Worm (Caenorhabditis elegans) whole organism, young adult: Measurements from ENCODE around the gene sru-4.

Experiments used
- B0019.2 ChIP-seq: fragments of 200-800 bp; sonication (Bioruptor generic); conservative IDR thresholded peaks from 2 replicates; pipeline ENCODE4 v1.3.6; 2022; ENCODE audit warnings: missing genetic modification reagents, missing genetic modification characterization, missing compliant biosample characterization
- B0336.3 ChIP-seq: fragments of 200-800 bp; sonication (Bioruptor generic); IDR thresholded peaks from 2 replicates; pipeline ENCODE4 v1.3.6; 2022; ENCODE audit warnings: missing genetic modification characterization, missing compliant biosample characterization
- D2030.7 ChIP-seq: fragments of 200-800 bp; sonication (Bioruptor generic); IDR thresholded peaks from 2 replicates; pipeline ENCODE4 v1.3.6; 2022; ENCODE audit warnings: missing genetic modification reagents, missing genetic modification characterization, missing compliant biosample characterization
- F22D6.2 ChIP-seq: sonication (generic microtip); optimal IDR thresholded peaks from 2 replicates; lab custom pipeline; 2016; ENCODE audit warnings: mild to moderate bottlenecking, missing genetic modification characterization, missing compliant biosample characterization
- F37B4.10 ChIP-seq: fragments of 200-800 bp; sonication (Bioruptor generic); IDR thresholded peaks from 2 replicates; pipeline ENCODE4 v1.3.6; 2022; ENCODE audit warnings: missing genetic modification characterization, missing compliant biosample characterization
- F55B11.4 ChIP-seq: sonication (generic microtip); optimal IDR thresholded peaks from 2 replicates; lab custom pipeline; 2016; ENCODE audit warnings: missing compliant biosample characterization, missing genetic modification characterization, borderline replicate concordance; ENCODE audit not compliant: insufficient read depth
- K12H6.12 ChIP-seq: fragments of 200-800 bp; sonication (Bioruptor generic); optimal IDR thresholded peaks from 2 replicates; lab custom pipeline; 2018; ENCODE audit warnings: mild to moderate bottlenecking, missing genetic modification characterization, missing compliant biosample characterization
- ama-1 ChIP-seq, 3 experiments: fragments of 150-350 bp in 1 of 3; sonication (generic microtip) in 2 of 3; optimal IDR thresholded peaks; 2 replicates each; lab custom pipeline; 2014 to 2018; ENCODE audit warnings: missing biosample characterization in 2 of 3, missing genetic modification characterization in 2 of 3, missing genetic modification reagents in 2 of 3
- aptf-2 ChIP-seq: fragments of 200-800 bp; sonication (Bioruptor generic); conservative IDR thresholded peaks from 2 replicates; pipeline ENCODE4 v1.3.6; 2022; ENCODE audit warnings: missing genetic modification reagents, missing genetic modification characterization, missing compliant biosample characterization
- attf-5 ChIP-seq: fragments of 200-800 bp; sonication (Bioruptor generic); optimal IDR thresholded peaks from 2 replicates; lab custom pipeline; 2018; ENCODE audit warnings: mild to moderate bottlenecking, missing genetic modification characterization, missing compliant biosample characterization
- attf-6 ChIP-seq: fragments of 200-800 bp; sonication (Bioruptor generic); IDR thresholded peaks from 2 replicates; pipeline ENCODE4 v1.3.6; 2022; ENCODE audit warnings: missing genetic modification reagents, missing genetic modification characterization, missing compliant biosample characterization
- bed-2 ChIP-seq: fragments of 200-800 bp; sonication (Bioruptor generic); IDR thresholded peaks from 2 replicates; pipeline ENCODE4 v1.3.6; 2022; ENCODE audit warnings: missing genetic modification reagents, missing genetic modification characterization, missing compliant biosample characterization
- ceh-100 ChIP-seq: fragments of 200-800 bp; sonication (Bioruptor generic); IDR thresholded peaks from 2 replicates; pipeline ENCODE4 v1.3.6; 2022; ENCODE audit warnings: missing genetic modification reagents, missing genetic modification characterization, missing compliant biosample characterization
- ceh-27 ChIP-seq: fragments of 200-800 bp; sonication (Bioruptor generic); optimal IDR thresholded peaks from 2 replicates; lab custom pipeline; 2018; ENCODE audit warnings: mild to moderate bottlenecking, missing genetic modification characterization, moderate library complexity, missing compliant biosample characterization
- ceh-91 ChIP-seq: fragments of 200-800 bp; sonication (Bioruptor generic); IDR thresholded peaks from 2 replicates; pipeline ENCODE4 v1.3.6; 2022; ENCODE audit warnings: missing genetic modification reagents, missing genetic modification characterization, missing compliant biosample characterization
- chd-7 ChIP-seq: sonication (generic microtip); optimal IDR thresholded peaks from 2 replicates; lab custom pipeline; 2016; ENCODE audit warnings: mild to moderate bottlenecking, missing genetic modification characterization, moderate library complexity, missing compliant biosample characterization
- dpff-1 ChIP-seq: sonication (generic microtip); optimal IDR thresholded peaks from 2 replicates; lab custom pipeline; 2017; ENCODE audit warnings: mild to moderate bottlenecking, missing genetic modification characterization, missing compliant biosample characterization
- efl-1 ChIP-seq: fragments of 150-350 bp; optimal IDR thresholded peaks from 2 replicates; lab custom pipeline; 2014; ENCODE audit warnings: missing biosample characterization, missing genetic modification reagents, missing genetic modification characterization
- ekl-4 ChIP-seq: fragments of 200-800 bp; sonication (Bioruptor generic); IDR thresholded peaks from 2 replicates; pipeline ENCODE4 v1.3.6; 2022; ENCODE audit warnings: missing genetic modification reagents, missing genetic modification characterization, missing compliant biosample characterization
- ets-4 ChIP-seq: fragments of 200-800 bp; sonication (Bioruptor generic); optimal IDR thresholded peaks from 2 replicates; lab custom pipeline; 2018; ENCODE audit warnings: mild to moderate bottlenecking, missing genetic modification characterization, missing compliant biosample characterization
- him-1 ChIP-seq: sonication (generic microtip); optimal IDR thresholded peaks from 2 replicates; lab custom pipeline; 2016; ENCODE audit warnings: missing genotype, missing genetic modification reagents, missing genetic modification characterization, missing compliant biosample characterization
- hmg-1.2 ChIP-seq: fragments of 200-800 bp; sonication (Bioruptor generic); IDR thresholded peaks from 2 replicates; pipeline ENCODE4 v1.3.6; 2022; ENCODE audit warnings: missing genetic modification reagents, missing genetic modification characterization, missing compliant biosample characterization
- hmg-20 ChIP-seq: fragments of 200-800 bp; sonication (Bioruptor generic); IDR thresholded peaks from 2 replicates; pipeline ENCODE4 v1.3.6; 2022; ENCODE audit warnings: missing genetic modification reagents, missing genetic modification characterization, missing compliant biosample characterization
- hsf-1 ChIP-seq: fragments of 200-800 bp; sonication (Bioruptor generic); IDR thresholded peaks from 2 replicates; pipeline ENCODE4 v1.3.6; 2022; ENCODE audit warnings: missing genetic modification reagents, missing genetic modification characterization, missing compliant biosample characterization
- lag-1 ChIP-seq: fragments of 200-800 bp; sonication (Bioruptor generic); IDR thresholded peaks from 2 replicates; pipeline ENCODE4 v1.3.6; 2022; ENCODE audit warnings: missing genetic modification reagents, missing genetic modification characterization, missing compliant biosample characterization
- let-526 ChIP-seq: fragments of 200-800 bp; sonication (Bioruptor generic); IDR thresholded peaks from 2 replicates; pipeline ENCODE4 v1.3.6; 2022; ENCODE audit warnings: missing genetic modification reagents, missing genetic modification characterization, missing compliant biosample characterization
- lsy-27 ChIP-seq: sonication (generic microtip); optimal IDR thresholded peaks from 2 replicates; lab custom pipeline; 2017; ENCODE audit warnings: missing genetic modification characterization, mild to moderate bottlenecking, missing compliant biosample characterization, antibody characterized with exemption, missing genotype, borderline replicate concordance; ENCODE audit not compliant: insufficient read depth
- madf-3 ChIP-seq: fragments of 200-800 bp; sonication (Bioruptor generic); IDR thresholded peaks from 2 replicates; pipeline ENCODE4 v1.3.6; 2022; ENCODE audit warnings: missing genetic modification reagents, missing genetic modification characterization, missing compliant biosample characterization
- mes-4 ChIP-seq: sonication (generic microtip); optimal IDR thresholded peaks from 2 replicates; lab custom pipeline; 2016; ENCODE audit warnings: missing genotype, missing genetic modification characterization, missing compliant biosample characterization
- nfya-1 ChIP-seq: sonication (generic microtip); optimal IDR thresholded peaks from 2 replicates; lab custom pipeline; 2017; ENCODE audit warnings: antibody characterized with exemption, missing compliant biosample characterization, missing genetic modification characterization, borderline replicate concordance; ENCODE audit not compliant: insufficient read depth
- nfya-2 ChIP-seq: fragments of 200-800 bp; sonication (Bioruptor generic); IDR thresholded peaks from 2 replicates; pipeline ENCODE4 v1.3.6; 2022; ENCODE audit warnings: missing genetic modification reagents, missing genetic modification characterization, missing compliant biosample characterization
- nhr-120 ChIP-seq: fragments of 200-800 bp; sonication (Bioruptor generic); IDR thresholded peaks from 2 replicates; pipeline ENCODE4 v1.3.6; 2022; ENCODE audit warnings: missing genetic modification characterization, missing compliant biosample characterization
- rcor-1 ChIP-seq: fragments of 200-800 bp; sonication (Bioruptor generic); IDR thresholded peaks from 2 replicates; pipeline ENCODE4 v1.3.6; 2022; ENCODE audit warnings: missing genetic modification reagents, missing genetic modification characterization, missing compliant biosample characterization
- rec-8 ChIP-seq, 2 experiments: sonication (generic microtip); optimal IDR thresholded peaks; 2 replicates each; lab custom pipeline; 2016; ENCODE audit warnings: mild to moderate bottlenecking in 2 of 2, missing genetic modification characterization in 2 of 2, missing genetic modification reagents in 2 of 2, missing genotype in 2 of 2, missing biosample characterization in 1 of 2, missing compliant biosample characterization in 1 of 2, moderate library complexity in 1 of 2
- repo-1 ChIP-seq: sonication (generic microtip); optimal IDR thresholded peaks from 2 replicates; lab custom pipeline; 2017; ENCODE audit warnings: mild to moderate bottlenecking, missing genetic modification characterization, missing compliant biosample characterization
- sdz-38 ChIP-seq: sonication (generic microtip); optimal IDR thresholded peaks from 2 replicates; lab custom pipeline; 2016; ENCODE audit warnings: missing genotype, missing genetic modification characterization, missing compliant biosample characterization
- sea-2 ChIP-seq: fragments of 200-800 bp; sonication (Bioruptor generic); IDR thresholded peaks from 2 replicates; pipeline ENCODE4 v1.3.6; 2022; ENCODE audit warnings: missing genetic modification characterization, missing compliant biosample characterization
- snpc-1.3 ChIP-seq: sonication (generic microtip); optimal IDR thresholded peaks from 2 replicates; lab custom pipeline; 2017; ENCODE audit warnings: missing genetic modification characterization, mild to moderate bottlenecking, missing compliant biosample characterization, antibody characterized with exemption, moderate library complexity, missing genotype, missing genetic modification reagents; ENCODE audit not compliant: insufficient read depth
- snpc-3.4 ChIP-seq: sonication (generic microtip); optimal IDR thresholded peaks from 2 replicates; lab custom pipeline; 2017; ENCODE audit warnings: missing genetic modification characterization, mild to moderate bottlenecking, missing compliant biosample characterization, antibody characterized with exemption, moderate library complexity, missing genotype, missing genetic modification reagents
- snpc-4 ChIP-seq, 5 experiments: fragments of 150-350 bp in 1 of 5; sonication (generic microtip) in 4 of 5; optimal IDR thresholded peaks; 2 replicates each; lab custom pipeline; 2014 to 2018; ENCODE audit warnings: missing genetic modification characterization in 5 of 5, missing biosample characterization in 3 of 5, antibody characterized with exemption in 2 of 5, mild to moderate bottlenecking in 2 of 5, missing compliant biosample characterization in 2 of 5, missing genotype in 2 of 5, moderate library complexity in 2 of 5, missing genetic modification reagents in 1 of 5
- tbx-9 ChIP-seq: sonication (generic microtip); optimal IDR thresholded peaks from 2 replicates; lab custom pipeline; 2016; ENCODE audit warnings: borderline replicate concordance, missing genetic modification characterization, inconsistent platforms, missing compliant biosample characterization
- tlf-1 ChIP-seq: fragments of 200-800 bp; sonication (Bioruptor generic); optimal IDR thresholded peaks from 2 replicates; lab custom pipeline; 2018; ENCODE audit warnings: mild to moderate bottlenecking, missing genetic modification characterization, missing compliant biosample characterization
- unc-130 ChIP-seq: sonication (generic microtip); optimal IDR thresholded peaks from 2 replicates; lab custom pipeline; 2016; ENCODE audit warnings: missing genetic modification reagents, missing genetic modification characterization, missing compliant biosample characterization
- ztf-18 ChIP-seq: sonication (generic microtip); optimal IDR thresholded peaks from 2 replicates; lab custom pipeline; 2016; ENCODE audit warnings: missing genotype, mild to moderate bottlenecking, missing genetic modification characterization, missing compliant biosample characterization
- ztf-22 ChIP-seq: fragments of 200-800 bp; sonication (Bioruptor generic); optimal IDR thresholded peaks from 2 replicates; lab custom pipeline; 2018; ENCODE audit warnings: mild to moderate bottlenecking, missing genetic modification characterization, moderate library complexity, missing compliant biosample characterization
- ztf-28 ChIP-seq: fragments of 200-800 bp; sonication (Bioruptor generic); IDR thresholded peaks from 2 replicates; pipeline ENCODE4 v1.3.6; 2022; ENCODE audit warnings: missing genetic modification reagents, missing genetic modification characterization, missing compliant biosample characterization
- ztf-6 ChIP-seq: fragments of 200-800 bp; sonication (Bioruptor generic); IDR thresholded peaks from 2 replicates; pipeline ENCODE4 v1.3.6; 2022; ENCODE audit warnings: missing genetic modification reagents, missing genetic modification characterization, missing compliant biosample characterization

Gene sru-4

DNA sequence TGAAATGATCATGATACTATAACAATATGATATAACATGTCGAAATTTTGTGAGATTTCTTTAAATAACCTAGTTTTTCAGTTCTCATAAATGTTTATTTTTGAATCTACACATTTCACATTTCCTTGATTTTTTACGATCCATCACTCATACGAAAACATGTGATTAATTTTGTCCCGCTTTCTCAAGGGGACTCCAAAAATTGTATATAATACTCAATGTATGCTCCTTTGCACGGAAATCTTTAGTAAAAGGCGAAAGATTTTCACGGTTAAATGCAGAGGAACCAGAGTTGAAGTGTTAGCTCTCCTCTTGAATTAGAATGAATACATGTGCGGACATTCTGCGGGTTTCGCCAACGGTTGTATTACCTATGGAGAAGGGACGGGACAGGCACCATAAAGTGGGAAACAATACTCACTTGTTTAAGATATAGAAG is 33.8 kb upstream of the sru-4 start (continued):
- TF ChIP-seq ztf-6 (GFP tag; lab: Robert Waterston, UW) (no peak), repo-1 (tag; lab: Kevin White, UChicago) (no peak), him-1 (tag; lab: Kevin White, UChicago) (peak; percentile 84), tlf-1 (GFP tag; lab: Kevin White, UChicago) (no peak), sea-2 (GFP tag; lab: Robert Waterston, UW) (no peak), sdz-38 (tag; lab: Kevin White, UChicago) (no peak), ets-4 (GFP tag; lab: Kevin White, UChicago) (no peak), F37B4.10 (GFP tag; lab: Robert Waterston, UW) (no peak), D2030.7 (peak; percentile 82), K12H6.12 (tag; lab: Kevin White, UChicago) (no peak), aptf-2 (no peak), lag-1 (no peak), tbx-9 (tag; lab: Kevin White, UChicago) (no peak), F22D6.2 (tag; lab: Kevin White, UChicago) (no peak), unc-130 (GFP tag; lab: Kevin White, UChicago) (no peak), B0336.3 (no peak), ceh-91 (GFP tag; lab: Robert Waterston, UW) (no peak), chd-7 (tag; lab: Kevin White, UChicago) (no peak), ztf-18 (no peak), snpc-4 (GFP tag; optimal IDR thresholded peaks at IDR 0.05; lab: Kevin White, UChicago) (peak; percentile 91), snpc-4 (tag; optimal IDR thresholded peaks at IDR 0.05; lab: Kevin White, UChicago) (peak; percentile 89 to 96 (median 93)), snpc-1.3 (tag; lab: Kevin White, UChicago) (peak; percentile 81), bed-2 (GFP tag; lab: Robert Waterston, UW) (no peak), ztf-28 (GFP tag; lab: Robert Waterston, UW) (no peak), hmg-1.2 (GFP tag; lab: Robert Waterston, UW) (peak; percentile 73), efl-1 (GFP tag; lab: Kevin White, UChicago) (no peak), F55B11.4 (tag; lab: Kevin White, UChicago) (no peak), dpff-1 (tag; lab: Kevin White, UChicago) (no peak), attf-5 (GFP tag; lab: Kevin White, UChicago) (no peak), B0019.2 (GFP tag; lab: Robert Waterston, UW) (0 out of 2 replicates have a peak, but pooled peaks have one; percentile 16), ama-1 (optimal IDR thresholded peaks at IDR 0.05; lab: Kevin White, UChicago) (no peak), ama-1 (GFP tag; optimal IDR thresholded peaks at IDR 0.05; lab: Kevin White, UChicago) (no peak), ztf-22 (GFP tag; lab: Kevin White, UChicago) (no peak), madf-3 (no peak), snpc-3.4 (tag; lab: Kevin White, UChicago) (peak; percentile 88), ceh-100 (no peak), rcor-1 (peak; percentile 41; the same call in 1 of the 2 replicates), nfya-2 (GFP tag; lab: Robert Waterston, UW) (no peak), rec-8 (tag; optimal IDR thresholded peaks at IDR 0.05; lab: Kevin White, UChicago) (no peak), ceh-27 (GFP tag; lab: Kevin White, UChicago) (no peak), let-526 (GFP tag; lab: Robert Waterston, UW) (no peak), lsy-27 (tag; lab: Kevin White, UChicago) (no peak), attf-6 (peak; percentile 90; the same call in 1 of the 2 replicates), hsf-1 (GFP tag; lab: Robert Waterston, UW) (peak; percentile 29; the same call in 1 of the 2 replicates), mes-4 (no peak), hmg-20 (no peak), nfya-1 (tag; lab: Kevin White, UChicago) (no peak), ekl-4 (GFP tag; lab: Robert Waterston, UW) (0 out of 2 replicates have a peak, but pooled peaks have one; percentile 41), nhr-120 (GFP tag; lab: Robert Waterston, UW) (no peak)
